Worm (Caenorhabditis elegans) whole organism, late embryonic: ENCODE results near the gene clec-41.

Experiments
- C08G9.2 ChIP-seq: sonication (generic microtip); optimal IDR thresholded peaks from 2 replicates; lab custom pipeline; 2016; ENCODE audit warnings: mild to moderate bottlenecking, missing genetic modification characterization, moderate library complexity, missing compliant biosample characterization
- F13H6.1 ChIP-seq: sonication (generic microtip); optimal IDR thresholded peaks from 2 replicates; lab custom pipeline; 2016; ENCODE audit warnings: missing genetic modification characterization, missing compliant biosample characterization
- elt-2 ChIP-seq: sonication (generic microtip); optimal IDR thresholded peaks from 2 replicates; lab custom pipeline; 2016; ENCODE audit warnings: missing genetic modification reagents, missing genetic modification characterization, missing compliant biosample characterization
- elt-4 ChIP-seq: sonication (generic microtip); optimal IDR thresholded peaks from 2 replicates; lab custom pipeline; 2016; ENCODE audit warnings: missing genetic modification characterization, missing compliant biosample characterization
- hlh-8 ChIP-seq: sonication (generic microtip); optimal IDR thresholded peaks from 2 replicates; lab custom pipeline; 2016; ENCODE audit warnings: missing genotype, missing genetic modification characterization, missing compliant biosample characterization
- lin-11 ChIP-seq: fragments of 200-800 bp; sonication (Bioruptor generic); optimal IDR thresholded peaks from 2 replicates; lab custom pipeline; 2018; ENCODE audit warnings: mild to moderate bottlenecking, missing genetic modification characterization, missing compliant biosample characterization
- pha-4 ChIP-seq: fragments of 150-350 bp; optimal IDR thresholded peaks from 2 replicates; lab custom pipeline; 2018; ENCODE audit warnings: missing biosample characterization, missing genetic modification reagents, missing genetic modification characterization
- pqm-1 ChIP-seq: sonication (generic microtip); optimal IDR thresholded peaks from 2 replicates; lab custom pipeline; 2016; ENCODE audit warnings: missing genetic modification characterization, missing compliant biosample characterization
- unc-42 ChIP-seq: sonication (generic microtip); optimal IDR thresholded peaks from 2 replicates; lab custom pipeline; 2016; ENCODE audit warnings: missing genotype, missing genetic modification characterization, missing compliant biosample characterization

DNA sequence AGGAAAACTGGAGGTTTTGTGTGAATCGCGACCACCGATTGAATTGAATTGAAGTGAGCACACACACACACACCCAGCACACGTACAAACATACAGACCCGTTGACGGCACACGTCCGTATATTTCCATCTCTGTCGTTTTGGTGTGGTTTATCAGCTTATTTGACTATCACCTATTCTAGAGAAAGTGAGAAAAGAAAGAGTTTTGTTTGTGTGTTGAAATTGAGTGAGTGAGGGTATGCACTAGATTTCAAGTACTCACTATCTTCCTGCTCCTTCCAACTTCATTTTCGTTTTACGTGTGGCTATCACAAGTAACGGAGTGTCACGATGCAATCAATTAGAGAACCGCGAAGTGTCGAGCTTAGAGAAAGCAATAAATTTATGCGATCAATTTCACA lies 25.9 kb upstream of the clec-41 start:
- TF ChIP-seq elt-4 (tag; lab: Kevin White, UChicago): no peak
- TF ChIP-seq hlh-8 (tag; lab: Kevin White, UChicago): no peak
- TF ChIP-seq F13H6.1 (tag; lab: Kevin White, UChicago): no peak
- no peak for TF ChIP-seq elt-2 (tag; lab: Kevin White, UChicago)
- no peak for TF ChIP-seq C08G9.2 (tag; lab: Kevin White, UChicago)
- TF ChIP-seq unc-42 (tag; lab: Kevin White, UChicago): no peak
- TF ChIP-seq pqm-1 (tag; lab: Kevin White, UChicago): no peak
- TF ChIP-seq pha-4: no peak
- no peak for TF ChIP-seq lin-11
